Worm (Caenorhabditis elegans): Measurements from ENCODE around the gene ule-4.

- no peak for TF ChIP-seq unc-62 (GFP tag; optimal IDR thresholded peaks at IDR 0.05)
- TF ChIP-seq egl-27 (tag; optimal IDR thresholded peaks at IDR 0.05) = no peak
- TF ChIP-seq ZK546.5 (tag; optimal IDR thresholded peaks at IDR 0.05) = no peak
- no peak for TF ChIP-seq pqm-1 (tag; optimal IDR thresholded peaks at IDR 0.05)
- no peak for TF ChIP-seq nhr-76 (tag; optimal IDR thresholded peaks at IDR 0.05)
- no peak for TF ChIP-seq mdl-1 (tag; optimal IDR thresholded peaks at IDR 0.05)
- TF ChIP-seq zag-1 (tag; optimal IDR thresholded peaks at IDR 0.05) = no peak
- TF ChIP-seq nhr-28 (tag; optimal IDR thresholded peaks at IDR 0.05) = no peak
- TF ChIP-seq nhr-11 (tag; optimal IDR thresholded peaks at IDR 0.05) = no peak
- TF ChIP-seq ceh-28 (tag; optimal IDR thresholded peaks at IDR 0.05) = no peak
- TF ChIP-seq nhr-25 (tag; optimal IDR thresholded peaks at IDR 0.05) = no peak
These were observed 14.8 kb downstream of the ule-4 start for ce11 chrIV:13632613-13633012.
